Fruit fly (Drosophila melanogaster) whole organism: ENCODE results near the gene Eip93F.

Experiments used
- CG8478 ChIP-seq: fragments of >200 bp; optimal IDR thresholded peaks from 2 replicates; lab custom pipeline; 2018; ENCODE audit warnings: inconsistent platforms
- Dll ChIP-seq: fragments of >200 bp; optimal IDR thresholded peaks from 2 replicates; lab custom pipeline; 2017
- EcR ChIP-seq, 2 experiments: fragments of >200 bp; optimal IDR thresholded peaks; 2 replicates each; lab custom pipeline; 2017; ENCODE audit warnings: missing biosample characterization in 2 of 2, missing genetic modification characterization in 2 of 2, missing genetic modification reagents in 2 of 2
- pan ChIP-seq: fragments of >200 bp; optimal IDR thresholded peaks from 2 replicates; lab custom pipeline; 2017
- psq ChIP-seq: fragments of >200 bp; optimal IDR thresholded peaks from 2 replicates; lab custom pipeline; 2017
- usp ChIP-seq: fragments of >200 bp; optimal IDR thresholded peaks from 2 replicates; lab custom pipeline; 2017; ENCODE audit warnings: missing biosample characterization, missing genetic modification characterization, mixed read lengths

Eip93F gene

dm6 chr3R:22053740-22054139 is 104.8 kb downstream of the Eip93F start:
- no peak for TF ChIP-seq usp
- TF ChIP-seq Dll (lab: Kevin White, UChicago) = no peak
- TF ChIP-seq CG8478 (lab: Kevin White, UChicago) = no peak

dm6 chr3R:22057083-22057482 is 108.2 kb downstream of the Eip93F start:
- TF ChIP-seq usp (no peak), psq (no peak), pan (no peak), Dll (lab: Kevin White, UChicago) (no peak), CG8478 (lab: Kevin White, UChicago) (no peak), EcR (GFP tag; optimal IDR thresholded peaks at IDR 0.05; lab: Kevin White, UChicago) (no peak)
